Fruit fly (Drosophila melanogaster): Measurements from ENCODE around the gene CG9555.

CG9555 gene

dm6 chr2L:9011543-9012238 lies 20.2 kb downstream of the CG9555 start, which contains the start of gene CG13102:
Gene CG13102, plus strand, starts transcription at chr2L:9012188.
- TF ChIP-seq noc (tag; optimal IDR thresholded peaks at IDR 0.05) = peak; percentile 59

- no peak for TF ChIP-seq noc (tag; optimal IDR thresholded peaks at IDR 0.05)
Measured at dm6 chr2L:9013968-9014367, 22.4 kb downstream of the CG9555 start, which contains the start of gene Rcd-1r. Gene Rcd-1r, minus strand, starts transcription at chr2L:9014068.

dm6 chr2L:9019438-9019837 lies 27.9 kb downstream of the CG9555 start:
- no peak for TF ChIP-seq noc (tag; optimal IDR thresholded peaks at IDR 0.05)

dm6 chr2L:9026157-9026556 lies 34.6 kb downstream of the CG9555 start:
- no peak for TF ChIP-seq noc (tag; optimal IDR thresholded peaks at IDR 0.05)

- no peak for TF ChIP-seq noc (tag; optimal IDR thresholded peaks at IDR 0.05)
Measured at dm6 chr2L:9031736-9032135, 40.2 kb downstream of the CG9555 start, which contains the start of gene CG9582. Gene CG9582, minus strand, starts transcription at chr2L:9031836.

Data from whole organism, larva.